Worm (Caenorhabditis elegans) whole organism, L4/young adult: ENCODE measurements around the gene arrd-2.

Experiments used
- W03F9.2 ChIP-seq: fragments of 150-350 bp; optimal IDR thresholded peaks from 2 replicates; lab custom pipeline; 2014; ENCODE audit warnings: missing biosample characterization, missing genetic modification characterization
- dao-5 ChIP-seq: sonication (generic microtip); optimal IDR thresholded peaks from 2 replicates; lab custom pipeline; 2016; ENCODE audit warnings: missing genotype, missing genetic modification characterization, moderate library complexity, missing compliant biosample characterization
- him-1 ChIP-seq: sonication (generic microtip); optimal IDR thresholded peaks from 2 replicates; lab custom pipeline; 2016; ENCODE audit warnings: missing genotype, missing genetic modification reagents, missing genetic modification characterization, missing compliant biosample characterization

ce11 chrII:9377158-9377557 is 30.4 kb upstream of the arrd-2 start, which contains the start of gene C06C3.10:
- TF ChIP-seq dao-5 (tag; lab: Kevin White, UChicago) (no peak), W03F9.2 (tag; lab: Kevin White, UChicago) (no peak), him-1 (no peak)
